Comparison of ENCODE assay signal across 2 fruit fly cellular contexts in genomic region chr3R:21534697-21535676, dm6.
TF ChIP-seq lines count a peak whose summit lies in the region.

No protein-coding gene starts in this region.

- no peak for TF ChIP-seq CTCF in whole organism, embryonic (GFP tag; optimal IDR thresholded peaks at IDR 0.05; lab: Kevin White, UChicago)

TF ChIP-seq in whole organism, embryonic, 481 proteins besides CTCF, POLR2A, EP300 and RAD21 (continues in another document):
- TF ChIP-seq CG4707 (GFP tag; optimal IDR thresholded peaks at IDR 0.05; lab: Kevin White, UChicago) (no peak), CG6791 (GFP tag; IDR thresholded peaks at IDR 0.05; lab: Robert Waterston, UW; ENCODE audit: partially characterized antibody) (no peak), Hsf (GFP tag; optimal IDR thresholded peaks at IDR 0.05; lab: Kevin White, UChicago) (no peak), CG8089 (GFP tag; optimal IDR thresholded peaks at IDR 0.05; lab: Kevin White, UChicago) (no peak), CG3726 (GFP tag; IDR thresholded peaks at IDR 0.05; lab: Robert Waterston, UW) (no peak), gro (GFP tag; optimal IDR thresholded peaks at IDR 0.05; lab: Kevin White, UChicago) (no peak), CG1792 (GFP tag; optimal IDR thresholded peaks at IDR 0.05; lab: Kevin White, UChicago) (no peak), HLHmδ (GFP tag; optimal IDR thresholded peaks at IDR 0.05; lab: Kevin White, UChicago) (no peak), Xrp1 (GFP tag; IDR thresholded peaks at IDR 0.05; lab: Robert Waterston, UW) (0 out of 2 replicates have a peak, but pooled peaks have one; percentile 13), phol (tag; optimal IDR thresholded peaks at IDR 0.05; lab: Kevin White, UChicago) (peak; percentile 51), Kr (GFP tag; optimal IDR thresholded peaks at IDR 0.05; lab: Kevin White, UChicago) (peak; percentile 85), kah (GFP tag; optimal IDR thresholded peaks at IDR 0.05; lab: Kevin White, UChicago) (no peak), CG9437 (GFP tag; optimal IDR thresholded peaks at IDR 0.05; lab: Kevin White, UChicago) (no peak), zen (tag; optimal IDR thresholded peaks at IDR 0.05; lab: Kevin White, UChicago) (peak; percentile 45), CG11504 (tag; optimal IDR thresholded peaks at IDR 0.05; lab: Kevin White, UChicago) (no peak), CG31441 (GFP tag; IDR thresholded peaks at IDR 0.05; lab: Robert Waterston, UW) (0 out of 2 replicates have a peak, but pooled peaks have one; percentile 35), tup (GFP tag; optimal IDR thresholded peaks at IDR 0.05; lab: Kevin White, UChicago) (no peak), pfk (GFP tag; optimal IDR thresholded peaks at IDR 0.05; lab: Kevin White, UChicago) (no peak), tna (GFP tag; IDR thresholded peaks at IDR 0.05; lab: Robert Waterston, UW; ENCODE audit: partially characterized antibody) (no peak), corto (GFP tag; optimal IDR thresholded peaks at IDR 0.05; lab: Kevin White, UChicago) (no peak), Hr51 (GFP tag; optimal IDR thresholded peaks at IDR 0.05; lab: Kevin White, UChicago) (no peak), lmd (GFP tag; IDR thresholded peaks at IDR 0.05; lab: Robert Waterston, UW) (no peak), D19A (tag; optimal IDR thresholded peaks at IDR 0.05; lab: Kevin White, UChicago) (peak; percentile 14), tin (GFP tag; optimal IDR thresholded peaks at IDR 0.05; lab: Kevin White, UChicago) (no peak), CG14710 (tag; optimal IDR thresholded peaks at IDR 0.05; lab: Kevin White, UChicago) (peak; percentile 49), Ssrp (tag; optimal IDR thresholded peaks at IDR 0.05; lab: Kevin White, UChicago) (no peak), CG10979 (tag; optimal IDR thresholded peaks at IDR 0.05; lab: Kevin White, UChicago) (peak; percentile 60), CG43689 (GFP tag; IDR thresholded peaks at IDR 0.05; lab: Robert Waterston, UW) (no peak), E2f1 (GFP tag; IDR thresholded peaks at IDR 0.05; lab: Robert Waterston, UW) (no peak), CG16779 (GFP tag; IDR thresholded peaks at IDR 0.05; lab: Robert Waterston, UW) (no peak), Nf-YC (tag; optimal IDR thresholded peaks at IDR 0.05; lab: Kevin White, UChicago) (no peak), Hmr (GFP tag; optimal IDR thresholded peaks at IDR 0.05; lab: Kevin White, UChicago) (no peak), fru (optimal IDR thresholded peaks at IDR 0.05; lab: Kevin White, UChicago) (no peak), BtbVII (GFP tag; optimal IDR thresholded peaks at IDR 0.05; lab: Kevin White, UChicago) (no peak), Chrac-16 (GFP tag; optimal IDR thresholded peaks at IDR 0.05; lab: Kevin White, UChicago) (no peak), Six4 (GFP tag; optimal IDR thresholded peaks at IDR 0.05; lab: Kevin White, UChicago) (no peak), CG13624 (GFP tag; optimal IDR thresholded peaks at IDR 0.05; lab: Kevin White, UChicago) (no peak), CG8281 (tag; optimal IDR thresholded peaks at IDR 0.05; lab: Kevin White, UChicago) (peak; percentile 84), salm (tag; optimal IDR thresholded peaks at IDR 0.05; lab: Kevin White, UChicago) (no peak), CkIIα-i1 (GFP tag; IDR thresholded peaks at IDR 0.05; lab: Robert Waterston, UW) (no peak), CG4854 (GFP tag; optimal IDR thresholded peaks at IDR 0.05; lab: Kevin White, UChicago) (no peak), CG30431 (GFP tag; optimal IDR thresholded peaks at IDR 0.05; lab: Kevin White, UChicago) (no peak), HLH54F (GFP tag; optimal IDR thresholded peaks at IDR 0.05; lab: Kevin White, UChicago) (no peak), CG7987 (GFP tag; optimal IDR thresholded peaks at IDR 0.05; lab: Kevin White, UChicago) (no peak), dmrt11E (tag; optimal IDR thresholded peaks at IDR 0.05; lab: Kevin White, UChicago) (peak; percentile 37), Dll (GFP tag; IDR thresholded peaks at IDR 0.05; lab: Robert Waterston, UW; ENCODE audit: partially characterized antibody) (no peak), CG2712 (tag; optimal IDR thresholded peaks at IDR 0.05; lab: Kevin White, UChicago) (peak; percentile 56)

TF ChIP-seq in whole organism, prepupa, 60 proteins besides CTCF, POLR2A, EP300 and RAD21:
- TF ChIP-seq Sox102F (GFP tag; optimal IDR thresholded peaks at IDR 0.05; lab: Kevin White, UChicago) (no peak), fkh (GFP tag; optimal IDR thresholded peaks at IDR 0.05; lab: Kevin White, UChicago) (peak; percentile 28), svp (GFP tag; lab: Kevin White, UChicago) (peak; percentile 41), Hr38 (GFP tag; optimal IDR thresholded peaks at IDR 0.05; lab: Kevin White, UChicago) (no peak), OdsH (GFP tag; optimal IDR thresholded peaks at IDR 0.05; lab: Kevin White, UChicago) (no peak), Lpt (GFP tag; optimal IDR thresholded peaks at IDR 0.05; lab: Kevin White, UChicago) (no peak), topi (GFP tag; optimal IDR thresholded peaks at IDR 0.05; lab: Kevin White, UChicago) (no peak)
TF ChIP-seq in whole organism, prepupa: peak in this region for 2.
